Fruit fly (Drosophila melanogaster): ENCODE data around the gene CG3226.

Gene CG3226

dm6 chrX:6621566-6622006, 32.5 kb downstream of the CG3226 start (continued):
- no peak for TF ChIP-seq CkIIα-i1 (GFP tag; IDR thresholded peaks at IDR 0.05)
- TF ChIP-seq ac (GFP tag; optimal IDR thresholded peaks at IDR 0.05), result no peak
- TF ChIP-seq Gsc (GFP tag; IDR thresholded peaks at IDR 0.05), result no peak
- no peak for TF ChIP-seq twi (tag; optimal IDR thresholded peaks at IDR 0.05)
- TF ChIP-seq CG12219 (GFP tag; optimal IDR thresholded peaks at IDR 0.05), result peak; percentile 6
- peak; percentile 54; the same call in 1 of the 2 replicates for TF ChIP-seq ara (GFP tag; IDR thresholded peaks at IDR 0.05)
- TF ChIP-seq stwl (tag; optimal IDR thresholded peaks at IDR 0.05), result no peak
- TF ChIP-seq CG2129 (GFP tag; IDR thresholded peaks at IDR 0.05; ENCODE audit: partially characterized antibody), result no peak
- no peak for TF ChIP-seq CG10321 (GFP tag; IDR thresholded peaks at IDR 0.05)
- no peak for TF ChIP-seq D19B (GFP tag; optimal IDR thresholded peaks at IDR 0.05)
- peak; percentile 32 for TF ChIP-seq CG9437 (GFP tag; optimal IDR thresholded peaks at IDR 0.05)
- peak; percentile 22 for TF ChIP-seq zen (tag; optimal IDR thresholded peaks at IDR 0.05)
- TF ChIP-seq CG3995 (GFP tag; optimal IDR thresholded peaks at IDR 0.05), result no peak
- no peak for TF ChIP-seq emc (GFP tag; optimal IDR thresholded peaks at IDR 0.05)
- TF ChIP-seq jing (GFP tag; optimal IDR thresholded peaks at IDR 0.05), result no peak
- no peak for TF ChIP-seq Mrtf (GFP tag; IDR thresholded peaks at IDR 0.05)
- no peak for TF ChIP-seq CG4360 (GFP tag; IDR thresholded peaks at IDR 0.05)
- no peak for TF ChIP-seq ato (GFP tag; IDR thresholded peaks at IDR 0.05; ENCODE audit: partially characterized antibody)
- TF ChIP-seq CG8944 (GFP tag; optimal IDR thresholded peaks at IDR 0.05), result no peak
- TF ChIP-seq Optix (GFP tag; IDR thresholded peaks at IDR 0.05), result no peak
- TF ChIP-seq CG10209 (GFP tag; optimal IDR thresholded peaks at IDR 0.05), result peak; percentile 46
- peak; percentile 47 for TF ChIP-seq NFAT (GFP tag; IDR thresholded peaks at IDR 0.05)
- TF ChIP-seq rib (GFP tag; IDR thresholded peaks at IDR 0.05), result no peak
- TF ChIP-seq C15 (GFP tag; IDR thresholded peaks at IDR 0.05), result no peak
- TF ChIP-seq zf30C (GFP tag; optimal IDR thresholded peaks at IDR 0.05), result no peak
- TF ChIP-seq org-1 (GFP tag; optimal IDR thresholded peaks at IDR 0.05), result no peak
- TF ChIP-seq Ets65A (GFP tag), result peak; percentile 28
- no peak for TF ChIP-seq danr (GFP tag; IDR thresholded peaks at IDR 0.05)
- TF ChIP-seq toy (GFP tag; IDR thresholded peaks at IDR 0.05), result no peak
- TF ChIP-seq kni (GFP tag; optimal IDR thresholded peaks at IDR 0.05), result peak; percentile 41
- no peak for TF ChIP-seq Hmx (GFP tag; optimal IDR thresholded peaks at IDR 0.05)
- peak; percentile 34 for TF ChIP-seq ind (GFP tag; optimal IDR thresholded peaks at IDR 0.05)
- no peak for TF ChIP-seq CrebB (tag; optimal IDR thresholded peaks at IDR 0.05)
- peak; percentile 11 for TF ChIP-seq Fer3 (tag; optimal IDR thresholded peaks at IDR 0.05)
- peak; percentile 36 for TF ChIP-seq bcd (GFP tag; optimal IDR thresholded peaks at IDR 0.05)
- TF ChIP-seq CG3281 (GFP tag; optimal IDR thresholded peaks at IDR 0.05), result peak; percentile 15
- TF ChIP-seq Taf1 (GFP tag; IDR thresholded peaks at IDR 0.05), result 0 out of 2 replicates have a peak, but pooled peaks have one; percentile 27
- TF ChIP-seq CG10979 (tag; optimal IDR thresholded peaks at IDR 0.05), result peak; percentile 62
- TF ChIP-seq oc (tag; optimal IDR thresholded peaks at IDR 0.05), result peak; percentile 25
- TF ChIP-seq dan (GFP tag; IDR thresholded peaks at IDR 0.05), result no peak
- no peak for TF ChIP-seq CG7786 (GFP tag; optimal IDR thresholded peaks at IDR 0.05)
- TF ChIP-seq Med (GFP tag), result peak; percentile 86
- TF ChIP-seq HLH54F (GFP tag; optimal IDR thresholded peaks at IDR 0.05), result no peak
- peak; percentile 7 for TF ChIP-seq gcm2 (GFP tag; optimal IDR thresholded peaks at IDR 0.05)
- TF ChIP-seq Dll (GFP tag; IDR thresholded peaks at IDR 0.05; ENCODE audit: partially characterized antibody), result no peak
- no peak for TF ChIP-seq jigr1 (GFP tag; IDR thresholded peaks at IDR 0.05)
- no peak for TF ChIP-seq pum (GFP tag; optimal IDR thresholded peaks at IDR 0.05)
- TF ChIP-seq ken (GFP tag; IDR thresholded peaks at IDR 0.05), result 0 out of 3 replicates have a peak, but pooled peaks have one; percentile 16
- TF ChIP-seq CTCF (GFP tag; optimal IDR thresholded peaks at IDR 0.05), result no peak
- no peak for TF ChIP-seq CG5180 (GFP tag; optimal IDR thresholded peaks at IDR 0.05)
- no peak for TF ChIP-seq sc (optimal IDR thresholded peaks at IDR 0.05)
- no peak for TF ChIP-seq sc (GFP tag; optimal IDR thresholded peaks at IDR 0.05)
- no peak for TF ChIP-seq cato (GFP tag; optimal IDR thresholded peaks at IDR 0.05; ENCODE audit: borderline replicate concordance)

Data from whole organism, embryonic.